Worm (Caenorhabditis elegans): ENCODE data around the gene F49H12.7.
A peak's percentile ranks its signal among the peaks of the same experiment; 100 is the strongest.

F49H12.7 gene

ce11 chrX:2090493-2090892 lies 25.7 kb downstream of the F49H12.7 start:
- TF ChIP-seq nhr-10 (tag; optimal IDR thresholded peaks at IDR 0.05) (no peak), egl-27 (tag; optimal IDR thresholded peaks at IDR 0.05) (no peak), php-3 (GFP tag; IDR thresholded peaks at IDR 0.05) (0 out of 2 replicates have a peak, but pooled peaks have one; percentile 62), daf-16 (GFP tag; optimal IDR thresholded peaks at IDR 0.05) (no peak), daf-16 (tag; optimal IDR thresholded peaks at IDR 0.05) (peak; percentile 94), pqm-1 (tag; optimal IDR thresholded peaks at IDR 0.05) (peak; percentile 60), nhr-41 (GFP tag; IDR thresholded peaks at IDR 0.05) (no peak), nhr-76 (tag; optimal IDR thresholded peaks at IDR 0.05) (no peak), set-16 (GFP tag; IDR thresholded peaks at IDR 0.05) (no peak), ceh-28 (tag; optimal IDR thresholded peaks at IDR 0.05) (no peak), tag-97 (GFP tag; IDR thresholded peaks at IDR 0.05) (no peak), unc-130 (GFP tag; optimal IDR thresholded peaks at IDR 0.05) (no peak), nhr-237 (tag; optimal IDR thresholded peaks at IDR 0.05) (no peak), aly-2 (tag; optimal IDR thresholded peaks at IDR 0.05) (no peak), mxl-2 (GFP tag; conservative IDR thresholded peaks at IDR 0.05) (no peak), tra-1 (GFP tag; IDR thresholded peaks at IDR 0.05) (0 out of 2 replicates have a peak, but pooled peaks have one; percentile 32), zip-11 (GFP tag; IDR thresholded peaks at IDR 0.05) (no peak), ztf-11 (tag; optimal IDR thresholded peaks at IDR 0.05) (no peak), F37D6.2 (tag; optimal IDR thresholded peaks at IDR 0.05) (no peak), mxl-3 (GFP tag; optimal IDR thresholded peaks at IDR 0.05) (peak; percentile 39), aha-1 (tag) (peak; percentile 91), zfp-2 (tag; optimal IDR thresholded peaks at IDR 0.05) (no peak), duxl-1 (tag; optimal IDR thresholded peaks at IDR 0.05; ENCODE audit: poor library complexity) (peak; percentile 29), hlh-11 (tag; optimal IDR thresholded peaks at IDR 0.05) (peak; percentile 68), lir-3 (tag; optimal IDR thresholded peaks at IDR 0.05) (no peak), skn-1 (tag; optimal IDR thresholded peaks at IDR 0.05) (no peak), nhr-28 (tag; optimal IDR thresholded peaks at IDR 0.05) (peak; percentile 51), mdl-1 (tag; optimal IDR thresholded peaks at IDR 0.05) (peak in 1 of 2 experiments; percentile 15), ceh-62 (tag; optimal IDR thresholded peaks at IDR 0.05) (no peak), spr-1 (tag; optimal IDR thresholded peaks at IDR 0.05) (no peak), lin-29 (GFP tag; IDR thresholded peaks at IDR 0.05) (no peak), Y48G9A.11 (GFP tag; IDR thresholded peaks at IDR 0.05) (no peak), nhr-102 (tag; optimal IDR thresholded peaks at IDR 0.05) (no peak), zag-1 (tag; optimal IDR thresholded peaks at IDR 0.05) (no peak), R02D3.7 (tag; optimal IDR thresholded peaks at IDR 0.05) (no peak), T26A8.4 (GFP tag; IDR thresholded peaks at IDR 0.05) (0 out of 2 replicates have a peak, but pooled peaks have one; percentile 26), mes-2 (tag; optimal IDR thresholded peaks at IDR 0.05; ENCODE audit: poor library complexity, severe bottlenecking) (peak; percentile 39), spr-3 (GFP tag; optimal IDR thresholded peaks at IDR 0.05) (no peak), hlh-30 (tag; optimal IDR thresholded peaks at IDR 0.05; ENCODE audit: insufficient read depth) (peak; percentile 81), dmd-6 (GFP tag; IDR thresholded peaks at IDR 0.05) (peak; percentile 60), pha-4 (GFP tag; IDR thresholded peaks at IDR 0.05) (no peak), pha-4 (tag; optimal IDR thresholded peaks at IDR 0.05) (no peak), ceh-20 (GFP tag; IDR thresholded peaks at IDR 0.05) (no peak), mep-1 (tag; optimal IDR thresholded peaks at IDR 0.05) (peak; percentile 58), fkh-10 (GFP tag; optimal IDR thresholded peaks at IDR 0.05) (no peak), snpc-4 (tag; optimal IDR thresholded peaks at IDR 0.05) (no peak), ztf-7 (tag; optimal IDR thresholded peaks at IDR 0.05) (no peak), dve-1 (tag; optimal IDR thresholded peaks at IDR 0.05; ENCODE audit: insufficient read depth) (peak; percentile 73), vab-7 (GFP tag; IDR thresholded peaks at IDR 0.05) (no peak), lin-13 (GFP tag; optimal IDR thresholded peaks at IDR 0.05) (no peak)
